Fruit fly (Drosophila melanogaster) whole organism, embryonic: Measurements from ENCODE around the gene CG16775.
A peak's percentile ranks its signal among the peaks of the same experiment; 100 is the strongest.

Experiments used
- Atf3 ChIP-seq: fragments of 200-800 bp; sonication (Bioruptor generic); optimal IDR thresholded peaks from 3 replicates; lab custom pipeline; 2016; ENCODE audit warnings: missing biosample characterization, missing genetic modification characterization
- B-H1 ChIP-seq: fragments of 200-800 bp; sonication (Bioruptor generic); IDR thresholded peaks from 3 replicates; pipeline ENCODE4 v1.3.6; 2022; ENCODE audit warnings: missing biosample characterization, missing genetic modification characterization
- CG10654 ChIP-seq: fragments of 200-800 bp; sonication (Bioruptor generic); optimal IDR thresholded peaks from 2 replicates; lab custom pipeline; 2016; ENCODE audit warnings: missing biosample characterization, missing genetic modification characterization
- CG11085 ChIP-seq: fragments of 200-800 bp; sonication (Bioruptor generic); IDR thresholded peaks from 2 replicates; pipeline ENCODE4 v1.3.6; 2022; ENCODE audit warnings: missing biosample characterization, missing genetic modification characterization
- CG11093 ChIP-seq: fragments of 200-800 bp; sonication (Bioruptor generic); IDR thresholded peaks from 3 replicates; pipeline ENCODE4 v1.3.6; 2022; ENCODE audit warnings: missing biosample characterization, missing genetic modification characterization
- CG12155 ChIP-seq: fragments of 200-800 bp; sonication (Bioruptor generic); optimal IDR thresholded peaks from 3 replicates; lab custom pipeline; 2016; ENCODE audit warnings: missing biosample characterization, missing genetic modification characterization
- CG13624 ChIP-seq: fragments of 200-800 bp; sonication (Bioruptor generic); optimal IDR thresholded peaks from 2 replicates; lab custom pipeline; 2016; ENCODE audit warnings: missing biosample characterization, missing genetic modification characterization
- CG14441 ChIP-seq: fragments of 200-800 bp; sonication (Bioruptor generic); IDR thresholded peaks from 2 replicates; pipeline ENCODE4 v1.3.6; 2022; ENCODE audit warnings: missing biosample characterization, missing genetic modification characterization
- CG16779 ChIP-seq: fragments of 200-800 bp; sonication (Bioruptor generic); IDR thresholded peaks from 2 replicates; pipeline ENCODE4 v1.3.6; 2022; ENCODE audit warnings: missing biosample characterization, missing genetic modification characterization
- CG18262 ChIP-seq: fragments of 200-800 bp; optimal IDR thresholded peaks from 3 replicates; lab custom pipeline; 2019; ENCODE audit warnings: missing biosample characterization, mild to moderate bottlenecking, missing genetic modification characterization, moderate library complexity
- CG18476 ChIP-seq: fragments of 200-800 bp; sonication (Bioruptor generic); optimal IDR thresholded peaks from 2 replicates; lab custom pipeline; 2016; ENCODE audit warnings: missing biosample characterization, mild to moderate bottlenecking, missing genetic modification characterization
- CG18764 ChIP-seq: fragments of 200-800 bp; sonication (Bioruptor generic); optimal IDR thresholded peaks from 3 replicates; lab custom pipeline; 2016; ENCODE audit warnings: missing biosample characterization, missing genetic modification characterization
- CG2202 ChIP-seq: fragments of 200-800 bp; sonication (Bioruptor generic); optimal IDR thresholded peaks from 2 replicates; lab custom pipeline; 2018; ENCODE audit warnings: missing biosample characterization, mild to moderate bottlenecking, missing genetic modification characterization
- CG2678 ChIP-seq: fragments of 200-800 bp; sonication (Bioruptor generic); optimal IDR thresholded peaks from 3 replicates; lab custom pipeline; 2019; ENCODE audit warnings: missing biosample characterization, mild to moderate bottlenecking, missing genetic modification characterization, moderate library complexity
- CG2889 ChIP-seq: fragments of 200-800 bp; sonication (Bioruptor generic); IDR thresholded peaks from 3 replicates; pipeline ENCODE4 v1.3.6; 2022; ENCODE audit warnings: missing biosample characterization, missing genetic modification characterization
- CG31224 ChIP-seq: fragments of 200-800 bp; sonication (Bioruptor generic); IDR thresholded peaks from 2 replicates; pipeline ENCODE4 v1.3.6; 2022; ENCODE audit warnings: missing biosample characterization, missing genetic modification characterization
- CG32532 ChIP-seq: fragments of 200-800 bp; sonication (Bioruptor generic); IDR thresholded peaks from 2 replicates; pipeline ENCODE4 v1.3.6; 2022; ENCODE audit warnings: missing biosample characterization, missing genetic modification characterization
- CG32772 ChIP-seq: fragments of 200-800 bp; sonication (Bioruptor generic); IDR thresholded peaks from 2 replicates; pipeline ENCODE4 v1.3.6; 2022; ENCODE audit warnings: missing biosample characterization, missing genetic modification characterization
- CG34376 ChIP-seq: fragments of 200-800 bp; sonication (Bioruptor generic); optimal IDR thresholded peaks from 2 replicates; lab custom pipeline; 2018; ENCODE audit warnings: missing biosample characterization, mild to moderate bottlenecking, missing genetic modification characterization
- CG3838 ChIP-seq: fragments of 200-800 bp; sonication (Bioruptor generic); optimal IDR thresholded peaks from 3 replicates; lab custom pipeline; 2016; ENCODE audit warnings: missing biosample characterization, missing genetic modification characterization
- CG43689 ChIP-seq: fragments of 200-800 bp; sonication (Bioruptor generic); IDR thresholded peaks from 2 replicates; pipeline ENCODE4 v1.3.6; 2022; ENCODE audit warnings: missing biosample characterization, missing genetic modification characterization
- CG6765 ChIP-seq: fragments of 200-800 bp; sonication (Bioruptor generic); optimal IDR thresholded peaks from 3 replicates; lab custom pipeline; 2017; ENCODE audit warnings: missing biosample characterization, mild to moderate bottlenecking, missing genetic modification characterization
- CG7372 ChIP-seq: fragments of 200-800 bp; sonication (Bioruptor generic); IDR thresholded peaks from 2 replicates; pipeline ENCODE4 v1.3.6; 2022; ENCODE audit warnings: missing biosample characterization, missing genetic modification characterization
- CG7928 ChIP-seq: fragments of 200-800 bp; sonication (Bioruptor generic); optimal IDR thresholded peaks from 2 replicates; lab custom pipeline; 2017; ENCODE audit warnings: missing biosample characterization, mild to moderate bottlenecking, missing genetic modification characterization
- Dp ChIP-seq: fragments of 200-800 bp; sonication (Bioruptor generic); optimal IDR thresholded peaks from 2 replicates; lab custom pipeline; 2018; ENCODE audit warnings: missing biosample characterization, mild to moderate bottlenecking, missing genetic modification characterization, moderate library complexity
- Dref ChIP-seq: fragments of 200-800 bp; sonication (Bioruptor generic); IDR thresholded peaks from 2 replicates; pipeline ENCODE4 v1.3.6; 2022; ENCODE audit warnings: missing biosample characterization, missing genetic modification characterization
- E2f2 ChIP-seq: fragments of 200-800 bp; sonication (Bioruptor generic); IDR thresholded peaks from 2 replicates; pipeline ENCODE4 v1.3.6; 2022; ENCODE audit warnings: missing biosample characterization, missing genetic modification characterization
- ERR ChIP-seq: fragments of 200-800 bp; sonication (Bioruptor generic); optimal IDR thresholded peaks from 2 replicates; lab custom pipeline; 2016; ENCODE audit warnings: missing biosample characterization, missing genetic modification characterization
- Fer2 ChIP-seq: fragments of 200-800 bp; sonication (Bioruptor generic); optimal IDR thresholded peaks from 2 replicates; lab custom pipeline; 2018; ENCODE audit warnings: missing biosample characterization, mild to moderate bottlenecking, missing genetic modification characterization, moderate library complexity
- HmgZ ChIP-seq: fragments of 200-800 bp; sonication (Bioruptor generic); optimal IDR thresholded peaks from 2 replicates; lab custom pipeline; 2018; ENCODE audit warnings: missing biosample characterization, mild to moderate bottlenecking, missing genetic modification characterization
- MESR4 ChIP-seq: fragments of 200-800 bp; sonication (Bioruptor generic); optimal IDR thresholded peaks from 2 replicates; lab custom pipeline; 2018; ENCODE audit warnings: missing biosample characterization, mild to moderate bottlenecking, missing genetic modification characterization, moderate library complexity
- Rfx ChIP-seq: fragments of 200-800 bp; sonication (Bioruptor generic); IDR thresholded peaks from 2 replicates; pipeline ENCODE4 v1.3.6; 2022; ENCODE audit warnings: missing biosample characterization, missing genetic modification characterization
- bab2 ChIP-seq: fragments of 200-800 bp; sonication (Bioruptor generic); optimal IDR thresholded peaks from 2 replicates; lab custom pipeline; 2016; ENCODE audit warnings: missing biosample characterization, missing genetic modification characterization
- bigmax ChIP-seq: fragments of 200-800 bp; sonication (Bioruptor generic); optimal IDR thresholded peaks from 2 replicates; lab custom pipeline; 2018; ENCODE audit warnings: missing biosample characterization, mild to moderate bottlenecking, missing genetic modification characterization
- cato ChIP-seq: fragments of 200-800 bp; sonication (Bioruptor generic); optimal IDR thresholded peaks from 2 replicates; lab custom pipeline; 2016; ENCODE audit warnings: missing biosample characterization, missing genetic modification characterization, borderline replicate concordance
- chinmo ChIP-seq: fragments of 200-800 bp; sonication (Bioruptor generic); IDR thresholded peaks from 4 replicates; pipeline ENCODE4 v1.3.6; 2022; ENCODE audit warnings: missing biosample characterization, missing genetic modification characterization; ENCODE audit not compliant: partially characterized antibody
- dan ChIP-seq: fragments of 200-800 bp; sonication (Bioruptor generic); IDR thresholded peaks from 2 replicates; pipeline ENCODE4 v1.3.6; 2022; ENCODE audit warnings: missing biosample characterization, missing genetic modification characterization
- ewg ChIP-seq: fragments of 200-800 bp; sonication (Bioruptor generic); optimal IDR thresholded peaks from 3 replicates; lab custom pipeline; 2017; ENCODE audit warnings: mild to moderate bottlenecking, missing biosample characterization, missing genetic modification reagents, missing genetic modification characterization
- exex ChIP-seq: fragments of 200-800 bp; sonication (Bioruptor generic); optimal IDR thresholded peaks from 4 replicates; lab custom pipeline; 2018; ENCODE audit warnings: missing biosample characterization, mild to moderate bottlenecking, missing genetic modification characterization, moderate library complexity
- grn ChIP-seq: fragments of 200-800 bp; sonication (Bioruptor generic); optimal IDR thresholded peaks from 3 replicates; lab custom pipeline; 2017; ENCODE audit warnings: missing biosample characterization, missing genetic modification characterization
- knrl ChIP-seq: fragments of 200-800 bp; sonication (Bioruptor generic); IDR thresholded peaks from 3 replicates; pipeline ENCODE4 v1.3.6; 2022; ENCODE audit warnings: missing biosample characterization, missing genetic modification characterization; ENCODE audit not compliant: partially characterized antibody
- lab ChIP-seq: fragments of 200-800 bp; sonication (Bioruptor generic); optimal IDR thresholded peaks from 3 replicates; lab custom pipeline; 2017; ENCODE audit warnings: missing biosample characterization, missing genetic modification characterization, mild to moderate bottlenecking, moderate library complexity, missing genetic modification reagents
- mirr ChIP-seq: fragments of 200-800 bp; sonication (Bioruptor generic); optimal IDR thresholded peaks from 3 replicates; lab custom pipeline; 2018; ENCODE audit warnings: missing biosample characterization, mild to moderate bottlenecking, missing genetic modification characterization
- p53 ChIP-seq: fragments of 200-800 bp; sonication (Bioruptor generic); optimal IDR thresholded peaks from 2 replicates; lab custom pipeline; 2016; ENCODE audit warnings: missing biosample characterization, missing genetic modification characterization
- sens ChIP-seq: fragments of 200-800 bp; sonication (Bioruptor generic); peaks from one replicate; lab custom pipeline; 2016; ENCODE audit warnings: missing biosample characterization, missing genetic modification characterization
- sr ChIP-seq: fragments of 200-800 bp; sonication (Bioruptor generic); IDR thresholded peaks from 3 replicates; pipeline ENCODE4 v1.3.6; 2022; ENCODE audit warnings: missing biosample characterization, missing genetic modification characterization
- stwl ChIP-seq: fragments of 200-800 bp; sonication (Bioruptor generic); optimal IDR thresholded peaks from 3 replicates; lab custom pipeline; 2018; ENCODE audit warnings: missing biosample characterization, mild to moderate bottlenecking, missing genetic modification characterization, moderate library complexity

The CG16775 gene

DNA sequence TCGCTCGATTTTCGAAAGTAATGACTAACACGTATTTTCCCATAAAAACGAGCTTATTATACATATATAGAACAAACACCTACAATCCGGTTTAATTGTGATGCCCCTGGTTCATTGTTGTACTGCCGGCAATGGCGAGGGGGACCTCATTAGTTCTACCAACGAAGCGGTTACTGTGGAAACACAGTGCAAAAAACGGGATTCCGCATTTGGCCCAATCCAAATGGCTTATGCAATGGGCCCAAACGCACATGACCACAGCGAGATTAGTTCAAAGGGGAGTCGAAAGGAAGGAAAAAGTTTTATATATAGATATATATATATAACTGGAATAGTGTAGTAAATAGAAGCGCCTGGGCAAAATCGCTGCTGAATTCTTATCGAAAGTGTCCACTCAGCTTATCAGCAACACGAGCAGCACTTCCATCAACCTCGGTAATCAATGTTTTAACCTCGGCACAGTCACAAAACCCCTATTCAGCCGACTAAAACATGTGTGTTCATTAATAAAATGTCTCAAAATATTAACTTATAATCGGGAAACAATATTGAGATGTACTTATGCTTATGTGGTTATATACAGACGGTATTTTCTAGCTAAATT is 17.5 kb upstream of the CG16775 start (continued):
- TF ChIP-seq CG34376 (GFP tag; lab: Kevin White, UChicago) (peak; percentile 13), CG10654 (no peak), ERR (GFP tag; lab: Kevin White, UChicago) (no peak), knrl (no peak), CG16779 (GFP tag; lab: Robert Waterston, UW) (no peak), cato (GFP tag; lab: Kevin White, UChicago) (no peak), CG18476 (GFP tag; lab: Kevin White, UChicago) (peak; percentile 24), CG2202 (tag; lab: Kevin White, UChicago) (no peak), CG3838 (GFP tag; lab: Kevin White, UChicago) (no peak), CG31224 (GFP tag; lab: Robert Waterston, UW) (no peak), Rfx (no peak; the same call in 1 of the 2 replicates), CG11093 (GFP tag; lab: Robert Waterston, UW) (no peak), Atf3 (GFP tag; lab: Kevin White, UChicago) (no peak), sr (no peak), CG6765 (no peak), lab (GFP tag; lab: Kevin White, UChicago) (no peak), CG2889 (GFP tag; lab: Robert Waterston, UW) (no peak), Dref (GFP tag; lab: Robert Waterston, UW) (no peak), ewg (GFP tag; lab: Kevin White, UChicago) (no peak), CG43689 (GFP tag; lab: Robert Waterston, UW) (no peak), CG18262 (no peak), dan (GFP tag; lab: Robert Waterston, UW) (no peak), B-H1 (GFP tag; lab: Robert Waterston, UW) (no peak), CG12155 (GFP tag; lab: Kevin White, UChicago) (no peak)

DNA sequence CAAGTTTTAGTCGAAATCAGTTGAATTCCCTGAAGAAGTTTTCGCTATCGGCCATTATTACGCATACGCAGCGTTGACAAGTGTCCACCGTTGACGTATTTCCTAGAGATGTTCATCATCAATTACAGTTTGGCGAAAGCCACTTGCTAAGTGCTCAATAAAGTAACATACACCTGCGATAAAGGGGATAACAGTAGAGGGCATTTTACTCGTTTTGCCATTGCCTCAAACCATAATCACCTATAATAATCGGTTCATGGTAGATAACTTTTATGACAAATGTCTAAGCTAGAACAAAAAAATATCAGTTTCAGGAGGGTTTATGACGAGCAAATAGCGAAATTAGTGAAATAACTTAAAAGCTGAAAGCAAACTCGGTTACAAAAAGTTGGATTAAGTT is 16.2 kb upstream of the CG16775 start:
- TF ChIP-seq CG2678 (peak; percentile 6), CG7928 (GFP tag; lab: Kevin White, UChicago) (no peak), CG7372 (GFP tag; lab: Robert Waterston, UW) (0 out of 2 replicates have a peak, but pooled peaks have one; percentile 13), MESR4 (GFP tag; lab: Kevin White, UChicago) (no peak)

DNA sequence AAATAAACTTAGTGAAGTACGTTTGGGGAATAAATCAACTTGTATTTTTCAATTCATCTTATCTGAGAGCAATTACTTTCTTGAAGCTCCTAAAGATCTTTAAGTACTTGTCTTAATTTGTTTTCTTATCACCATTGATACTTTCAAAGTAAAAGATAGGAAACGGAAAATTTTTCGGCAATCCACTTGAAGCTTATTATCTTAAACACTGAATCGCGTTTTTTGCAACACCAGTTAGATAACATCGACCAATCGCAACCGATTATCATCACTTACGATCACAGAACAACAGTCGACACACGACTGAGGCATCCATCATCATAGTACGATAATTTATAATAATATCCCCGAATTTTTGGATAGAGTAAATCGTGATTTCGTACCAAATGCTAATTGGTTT is 15.7 kb upstream of the CG16775 start:
- TF ChIP-seq lab (GFP tag; lab: Kevin White, UChicago) (peak; percentile 11), grn (GFP tag; lab: Kevin White, UChicago) (peak; percentile 63), sens (GFP tag; lab: Kevin White, UChicago) (peak; percentile 18), CG13624 (GFP tag; lab: Kevin White, UChicago) (no peak), exex (tag; lab: Kevin White, UChicago) (peak; percentile 90), CG18764 (GFP tag; lab: Kevin White, UChicago) (no peak), CG14441 (no peak)

DNA sequence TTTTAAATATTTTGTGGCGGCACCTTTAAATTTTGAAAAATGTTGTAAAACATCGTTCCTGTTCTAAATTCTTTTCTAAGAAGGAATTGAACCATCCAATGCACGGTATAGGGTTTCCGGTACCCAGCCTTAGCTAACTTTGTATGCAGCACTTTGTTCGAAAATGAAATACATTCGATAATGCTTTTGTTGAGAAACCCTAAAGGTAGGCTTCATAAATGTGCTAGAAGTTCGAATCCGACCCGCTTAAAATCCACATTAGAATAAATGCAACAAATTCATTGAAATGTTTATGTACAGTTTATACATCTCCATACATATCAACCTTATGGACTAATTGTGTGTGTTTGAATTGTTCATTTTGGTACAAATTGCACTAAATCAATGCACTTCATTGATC is 12.2 kb upstream of the CG16775 start:
- peak; percentile 51 for TF ChIP-seq E2f2
- no peak for TF ChIP-seq CG32532
- peak; percentile 19; the same call in 1 of the 4 replicates for TF ChIP-seq chinmo
- TF ChIP-seq CG32772 (GFP tag; lab: Robert Waterston, UW), result no peak
- peak; percentile 50 for TF ChIP-seq Dp (GFP tag; lab: Kevin White, UChicago)
- TF ChIP-seq p53 (GFP tag; lab: Kevin White, UChicago), result no peak
- TF ChIP-seq CG11085 (GFP tag; lab: Robert Waterston, UW), result no peak
- peak; percentile 39 for TF ChIP-seq stwl (tag; lab: Kevin White, UChicago)
- no peak for TF ChIP-seq mirr (GFP tag; lab: Kevin White, UChicago)
- TF ChIP-seq bab2 (GFP tag; lab: Kevin White, UChicago), result no peak
- no peak for TF ChIP-seq Fer2 (tag; lab: Kevin White, UChicago)
- TF ChIP-seq HmgZ, result peak; percentile 1
- no peak for TF ChIP-seq CG13624 (GFP tag; lab: Kevin White, UChicago)
- TF ChIP-seq bigmax (GFP tag; lab: Kevin White, UChicago), result no peak
